Worm (Caenorhabditis elegans): Measurements from ENCODE around the gene C05D12.7.

Gene C05D12.7

DNA sequence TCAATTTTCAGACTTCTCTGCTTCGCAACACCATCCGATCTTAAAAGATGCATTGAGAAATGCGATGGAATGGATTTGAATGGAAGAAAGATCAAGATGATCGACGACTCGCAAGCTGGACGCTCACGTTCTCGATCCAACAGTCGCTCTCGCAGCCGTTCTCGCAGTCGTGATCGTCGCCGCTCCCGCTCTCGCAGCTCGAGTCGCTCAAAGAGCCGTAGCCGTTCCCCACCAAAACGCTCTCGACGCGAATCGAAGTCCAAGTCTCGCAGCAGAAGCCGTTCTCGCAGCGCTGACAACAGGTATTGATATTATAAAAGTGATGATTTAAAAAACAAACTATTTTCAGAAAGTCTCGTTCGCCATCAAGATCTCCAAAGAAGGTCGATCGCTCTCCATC, 45.3 kb downstream of the C05D12.7 start:
- no peak for TF ChIP-seq unc-39 (tag; optimal IDR thresholded peaks at IDR 0.05)

DNA sequence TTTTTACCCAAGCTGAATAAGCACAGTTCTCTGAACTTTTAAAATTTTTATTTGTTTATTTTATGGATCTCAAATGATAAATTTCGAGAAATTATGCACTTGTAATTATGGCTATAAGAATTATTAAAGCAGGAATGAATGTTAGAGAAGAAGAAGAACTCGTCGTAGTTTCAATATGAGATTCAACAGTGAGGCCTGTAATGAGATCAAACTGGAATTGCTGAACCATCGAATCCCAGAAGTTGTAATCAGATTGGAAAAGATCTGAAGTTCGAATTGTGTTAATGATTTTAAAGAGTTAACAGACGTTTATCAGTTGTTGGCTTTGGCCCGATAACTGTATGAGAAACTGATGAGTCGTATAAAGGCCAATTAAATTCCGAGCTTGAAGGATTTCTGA, 45.8 kb downstream of the C05D12.7 start:
- TF ChIP-seq nhr-237 (tag; optimal IDR thresholded peaks at IDR 0.05) (no peak), ama-1 (optimal IDR thresholded peaks at IDR 0.05) (peak; percentile 3)

DNA sequence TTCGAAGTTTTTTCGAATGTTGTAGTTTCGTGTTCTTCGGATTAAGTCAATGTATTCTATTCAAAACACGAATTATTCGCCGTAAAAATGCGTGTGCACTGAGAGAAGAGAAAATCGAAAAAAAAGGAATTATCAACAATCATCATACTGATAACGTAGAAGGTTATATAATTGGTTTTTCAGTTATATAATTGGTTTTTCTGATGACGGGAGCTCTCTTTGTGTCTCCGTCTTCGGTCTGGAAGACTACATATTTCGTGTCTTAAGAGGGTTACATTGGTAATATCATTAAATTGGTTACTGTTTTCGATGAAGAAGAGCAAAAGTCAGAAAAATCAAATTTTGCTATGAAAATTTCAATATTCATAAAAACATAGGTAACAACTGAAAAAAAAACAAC, 50.0 kb downstream of the C05D12.7 start:
- TF ChIP-seq hmg-11 (tag; optimal IDR thresholded peaks at IDR 0.05), result no peak
- no peak for TF ChIP-seq lin-39 (tag; optimal IDR thresholded peaks at IDR 0.05)
- no peak for TF ChIP-seq nhr-237 (tag; optimal IDR thresholded peaks at IDR 0.05)
- peak; percentile 33 for TF ChIP-seq pqm-1 (tag; optimal IDR thresholded peaks at IDR 0.05)
- no peak for TF ChIP-seq tbx-2 (tag; optimal IDR thresholded peaks at IDR 0.05)
- no peak for TF ChIP-seq ceh-82 (tag; optimal IDR thresholded peaks at IDR 0.05)
- no peak for TF ChIP-seq nhr-43 (tag; optimal IDR thresholded peaks at IDR 0.05; ENCODE audit: poor library complexity, severe bottlenecking)
- TF ChIP-seq aly-2 (tag; optimal IDR thresholded peaks at IDR 0.05), result no peak
- peak; percentile 58 for TF ChIP-seq elt-2 (tag; optimal IDR thresholded peaks at IDR 0.05)
- no peak for TF ChIP-seq snpc-4 (tag; optimal IDR thresholded peaks at IDR 0.05)
- no peak for TF ChIP-seq nfya-1 (tag; optimal IDR thresholded peaks at IDR 0.05; ENCODE audit: insufficient read depth)
- no peak for TF ChIP-seq ceh-16 (tag; optimal IDR thresholded peaks at IDR 0.05)
- TF ChIP-seq nhr-12 (tag; optimal IDR thresholded peaks at IDR 0.05), result no peak
- no peak for TF ChIP-seq eor-1 (tag; optimal IDR thresholded peaks at IDR 0.05)
- TF ChIP-seq mdl-1 (tag; optimal IDR thresholded peaks at IDR 0.05), result no peak

Data from whole organism, L3 larva.